Fruit fly (Drosophila melanogaster): ENCODE results near the gene CG3598.

- TF ChIP-seq ey (GFP tag; optimal IDR thresholded peaks at IDR 0.05) (no peak), psq (GFP tag; optimal IDR thresholded peaks at IDR 0.05) (no peak), tai (GFP tag; optimal IDR thresholded peaks at IDR 0.05) (no peak), OdsH (GFP tag; optimal IDR thresholded peaks at IDR 0.05) (no peak), Hr78 (GFP tag; optimal IDR thresholded peaks at IDR 0.05) (no peak), HLH106 (tag; optimal IDR thresholded peaks at IDR 0.05) (no peak), dmrt93B (GFP tag; optimal IDR thresholded peaks at IDR 0.05) (no peak), Rel (GFP tag; optimal IDR thresholded peaks at IDR 0.05) (no peak), Rel (tag; optimal IDR thresholded peaks at IDR 0.05) (no peak), h (GFP tag; optimal IDR thresholded peaks at IDR 0.05) (no peak), sv (GFP tag; optimal IDR thresholded peaks at IDR 0.05) (no peak), lola (GFP tag; optimal IDR thresholded peaks at IDR 0.05) (no peak)
Observed at dm6 chrX:2934827-2935226, 2.0 kb upstream of the CG3598 start, which contains the start of gene CG3592.

All from whole organism, wandering third instar larva.